Worm (Caenorhabditis elegans) whole organism, L4 larva: ENCODE data around the gene F16B4.6.

ENCODE experiments used
- ZK337.2 ChIP-seq: fragments of 200-800 bp; sonication (Bioruptor generic); IDR thresholded peaks from 2 replicates; pipeline ENCODE4 v1.3.6; 2022; ENCODE audit warnings: missing genetic modification reagents, missing genetic modification characterization, missing compliant biosample characterization
- lsy-2 ChIP-seq, 2 experiments: fragments of 150-350 bp in 1 of 2; sonication (generic microtip) in 1 of 2; optimal IDR thresholded peaks; 2 replicates each; lab custom pipeline; 2014 to 2017; ENCODE audit warnings: missing biosample characterization in 2 of 2, missing genetic modification characterization in 2 of 2
- mes-2 ChIP-seq: sonication (generic microtip); optimal IDR thresholded peaks from 2 replicates; lab custom pipeline; 2016; ENCODE audit warnings: missing genotype, mild to moderate bottlenecking, missing genetic modification characterization, missing compliant biosample characterization; ENCODE audit not compliant: poor library complexity, severe bottlenecking
- nhr-237 ChIP-seq: sonication (generic microtip); optimal IDR thresholded peaks from 2 replicates; lab custom pipeline; 2017; ENCODE audit warnings: missing biosample characterization, missing genetic modification characterization
- nhr-6 ChIP-seq: fragments of 150-350 bp; optimal IDR thresholded peaks from 2 replicates; lab custom pipeline; 2014; ENCODE audit warnings: missing biosample characterization, missing genetic modification characterization
- nhr-76 ChIP-seq: fragments of 150-350 bp; optimal IDR thresholded peaks from 2 replicates; lab custom pipeline; 2014; ENCODE audit warnings: missing biosample characterization, missing genetic modification characterization
- nhr-77 ChIP-seq: fragments of 150-350 bp; optimal IDR thresholded peaks from 2 replicates; lab custom pipeline; 2014; ENCODE audit warnings: missing biosample characterization, missing genetic modification characterization
- pqm-1 ChIP-seq: sonication (generic microtip); optimal IDR thresholded peaks from 2 replicates; lab custom pipeline; 2017; ENCODE audit warnings: missing biosample characterization, missing genetic modification characterization
- set-16 ChIP-seq: fragments of 200-800 bp; sonication (Bioruptor generic); IDR thresholded peaks from 2 replicates; pipeline ENCODE4 v1.3.6; 2022; ENCODE audit warnings: missing genetic modification reagents, missing genetic modification characterization, missing compliant biosample characterization
- spr-1 ChIP-seq: sonication (generic microtip); optimal IDR thresholded peaks from 2 replicates; lab custom pipeline; 2016; ENCODE audit warnings: mild to moderate bottlenecking, missing genetic modification characterization, missing compliant biosample characterization
- ztf-11 ChIP-seq: fragments of 150-350 bp; optimal IDR thresholded peaks from 2 replicates; lab custom pipeline; 2014; ENCODE audit warnings: missing biosample characterization, missing genetic modification characterization

- TF ChIP-seq pqm-1 (tag; lab: Kevin White, UChicago) (no peak), spr-1 (tag; lab: Kevin White, UChicago) (no peak), mes-2 (no peak), set-16 (GFP tag; lab: Robert Waterston, UW) (no peak), nhr-76 (tag; lab: Kevin White, UChicago) (no peak), nhr-237 (tag; lab: Kevin White, UChicago) (no peak), ztf-11 (tag; lab: Kevin White, UChicago) (no peak), nhr-6 (tag; lab: Kevin White, UChicago) (no peak), ZK337.2 (GFP tag; lab: Robert Waterston, UW) (no peak), nhr-77 (no peak), lsy-2 (tag; optimal IDR thresholded peaks at IDR 0.05; lab: Kevin White, UChicago) (no peak)
Observed at ce11 chrV:1555072-1555471, 31.9 kb upstream of the F16B4.6 start.
